Fruit fly (Drosophila melanogaster): ENCODE results near the gene Paip2.
A peak's percentile ranks its signal among the peaks of the same experiment; 100 is the strongest.

Paip2 gene

dm6 chr3R:12981334-12982166, 958 bp downstream of the Paip2 start (continued):
- TF ChIP-seq CG18599 (GFP tag; optimal IDR thresholded peaks at IDR 0.05) (peak; percentile 68), Xrp1 (GFP tag; IDR thresholded peaks at IDR 0.05) (peak; percentile 59), prd (optimal IDR thresholded peaks at IDR 0.05) (no peak), prd (GFP tag; IDR thresholded peaks at IDR 0.05) (peak; percentile 36; the same call in 2 of the 3 replicates), bowl (GFP tag; IDR thresholded peaks at IDR 0.05) (no peak), unpg (GFP tag; optimal IDR thresholded peaks at IDR 0.05) (peak; percentile 66), cwo (GFP tag; optimal IDR thresholded peaks at IDR 0.05) (peak; percentile 68), amos (GFP tag; IDR thresholded peaks at IDR 0.05; ENCODE audit: partially characterized antibody) (no peak), dimm (GFP tag; IDR thresholded peaks at IDR 0.05) (peak; percentile 30; the same call in 1 of the 2 replicates), run (tag; optimal IDR thresholded peaks at IDR 0.05) (no peak), CG10979 (tag; optimal IDR thresholded peaks at IDR 0.05) (peak; percentile 70), Doc3 (GFP tag; IDR thresholded peaks at IDR 0.05; ENCODE audit: partially characterized antibody) (no peak), trem (tag; optimal IDR thresholded peaks at IDR 0.05) (peak; percentile 34), Sox102F (GFP tag; optimal IDR thresholded peaks at IDR 0.05) (peak; percentile 70), org-1 (GFP tag; optimal IDR thresholded peaks at IDR 0.05) (peak; percentile 37), CG17361 (GFP tag; IDR thresholded peaks at IDR 0.05) (peak; percentile 73), MTF-1 (GFP tag; optimal IDR thresholded peaks at IDR 0.05; ENCODE audit: borderline replicate concordance) (no peak), Deaf1 (tag; optimal IDR thresholded peaks at IDR 0.05) (peak; percentile 60), Adf1 (GFP tag; IDR thresholded peaks at IDR 0.05) (no peak), CG17568 (GFP tag; optimal IDR thresholded peaks at IDR 0.05) (peak; percentile 19), CG7271 (tag; optimal IDR thresholded peaks at IDR 0.05) (peak; percentile 11), MESR4 (GFP tag; optimal IDR thresholded peaks at IDR 0.05) (peak; percentile 26), Dip2 (GFP tag; IDR thresholded peaks at IDR 0.05) (no peak), CG14014 (GFP tag; IDR thresholded peaks at IDR 0.05) (peak; percentile 38; the same call in 1 of the 2 replicates)

dm6 chr3R:12982167-12982981, 1.8 kb downstream of the Paip2 start:
- peak; percentile 37 for TF ChIP-seq Lhr (GFP tag; optimal IDR thresholded peaks at IDR 0.05)
- TF ChIP-seq CG3281 (GFP tag; optimal IDR thresholded peaks at IDR 0.05), result peak; percentile 91
- no peak for TF ChIP-seq CG8944 (GFP tag; optimal IDR thresholded peaks at IDR 0.05)
- no peak for TF ChIP-seq fru (optimal IDR thresholded peaks at IDR 0.05)
- TF ChIP-seq CG7963 (GFP tag; IDR thresholded peaks at IDR 0.05; ENCODE audit: partially characterized antibody), result no peak
- TF ChIP-seq tap (tag; optimal IDR thresholded peaks at IDR 0.05), result peak; percentile 27
- TF ChIP-seq CG6683 (GFP tag; optimal IDR thresholded peaks at IDR 0.05), result peak; percentile 6
- no peak for TF ChIP-seq CG11398 (GFP tag; optimal IDR thresholded peaks at IDR 0.05)
- TF ChIP-seq D (optimal IDR thresholded peaks at IDR 0.05), result no peak
- peak; percentile 31 for TF ChIP-seq D (GFP tag; optimal IDR thresholded peaks at IDR 0.05)
- no peak for TF ChIP-seq ERR (GFP tag; optimal IDR thresholded peaks at IDR 0.05)
- TF ChIP-seq Xbp1 (GFP tag; optimal IDR thresholded peaks at IDR 0.05), result peak; percentile 69
- TF ChIP-seq CG2889 (GFP tag; IDR thresholded peaks at IDR 0.05), result peak; percentile 76
- no peak for TF ChIP-seq CG14860 (GFP tag; IDR thresholded peaks at IDR 0.05; ENCODE audit: partially characterized antibody)
- TF ChIP-seq CG1233 (GFP tag; optimal IDR thresholded peaks at IDR 0.05), result peak; percentile 80
- TF ChIP-seq Med (GFP tag), result peak; percentile 77
- TF ChIP-seq CG10543 (GFP tag; optimal IDR thresholded peaks at IDR 0.05), result peak; percentile 73
- peak; percentile 58 for TF ChIP-seq CG14014 (GFP tag; IDR thresholded peaks at IDR 0.05)
- no peak for TF ChIP-seq CG3838 (GFP tag; optimal IDR thresholded peaks at IDR 0.05)
- peak; percentile 90 for TF ChIP-seq CG8478 (optimal IDR thresholded peaks at IDR 0.05)
- TF ChIP-seq CG11696 (GFP tag; IDR thresholded peaks at IDR 0.05), result peak; percentile 97
- TF ChIP-seq dmrt99B (tag; optimal IDR thresholded peaks at IDR 0.05), result peak; percentile 72
- peak; percentile 55 for TF ChIP-seq scrt (GFP tag; optimal IDR thresholded peaks at IDR 0.05)
- no peak for TF ChIP-seq peb (GFP tag; IDR thresholded peaks at IDR 0.05)
- no peak for TF ChIP-seq Bteb2 (GFP tag; optimal IDR thresholded peaks at IDR 0.05)
